Fruit fly (Drosophila melanogaster) whole organism, prepupa: Measurements from ENCODE around the gene CG10462.
A peak's percentile ranks its signal among the peaks of the same experiment; 100 is the strongest.

Source experiments
- CG11762 ChIP-seq: fragments of 200-800 bp; sonication (Bioruptor generic); optimal IDR thresholded peaks from 3 replicates; lab custom pipeline; 2016; ENCODE audit warnings: missing biosample characterization, missing genetic modification characterization; ENCODE audit not compliant: insufficient read depth
- CG31627 ChIP-seq: fragments of 200-800 bp; sonication (Bioruptor generic); optimal IDR thresholded peaks from 3 replicates; lab custom pipeline; 2016; ENCODE audit warnings: missing biosample characterization, missing genetic modification characterization
- CG34406 ChIP-seq: fragments of 200-800 bp; sonication (Bioruptor generic); optimal IDR thresholded peaks from 3 replicates; lab custom pipeline; 2016; ENCODE audit warnings: missing biosample characterization, missing genetic modification characterization
- CG4318 ChIP-seq: fragments of 200-800 bp; sonication (Bioruptor generic); optimal IDR thresholded peaks from 3 replicates; lab custom pipeline; 2017; ENCODE audit warnings: missing biosample characterization, mild to moderate bottlenecking, missing genetic modification characterization
- CG6163 ChIP-seq: fragments of 200-800 bp; sonication (Bioruptor generic); IDR thresholded peaks from 3 replicates; pipeline ENCODE4 v1.3.6; 2022; ENCODE audit warnings: missing biosample characterization, missing genetic modification characterization
- CG6854 ChIP-seq: fragments of 200-800 bp; sonication (Bioruptor generic); optimal IDR thresholded peaks from 2 replicates; lab custom pipeline; 2017; ENCODE audit warnings: missing biosample characterization, mild to moderate bottlenecking, missing genetic modification characterization
- CG8319 ChIP-seq: fragments of 200-800 bp; sonication (Bioruptor generic); optimal IDR thresholded peaks from 3 replicates; lab custom pipeline; 2016; ENCODE audit warnings: missing biosample characterization, missing genetic modification characterization
- Hr39 ChIP-seq: fragments of 200-800 bp; sonication (Bioruptor generic); optimal IDR thresholded peaks from 2 replicates; lab custom pipeline; 2016; ENCODE audit warnings: missing biosample characterization, missing genetic modification characterization
- Smox ChIP-seq: fragments of 200-800 bp; sonication (Bioruptor generic); optimal IDR thresholded peaks from 3 replicates; lab custom pipeline; 2016; ENCODE audit warnings: missing biosample characterization, missing genetic modification characterization
- Sox14 ChIP-seq: fragments of 200-800 bp; sonication (Bioruptor generic); optimal IDR thresholded peaks from 3 replicates; lab custom pipeline; 2016; ENCODE audit warnings: missing biosample characterization, missing genetic modification characterization
- fkh ChIP-seq: fragments of 200-800 bp; sonication (Bioruptor generic); optimal IDR thresholded peaks from 3 replicates; lab custom pipeline; 2017; ENCODE audit warnings: missing biosample characterization, mild to moderate bottlenecking, missing genetic modification characterization, moderate library complexity
- lz ChIP-seq: fragments of 200-800 bp; sonication (Bioruptor generic); optimal IDR thresholded peaks from 3 replicates; lab custom pipeline; 2016; ENCODE audit warnings: missing biosample characterization, missing genetic modification characterization
- net ChIP-seq: fragments of 200-800 bp; sonication (Bioruptor generic); optimal IDR thresholded peaks from 3 replicates; lab custom pipeline; 2016; ENCODE audit warnings: missing biosample characterization, missing genetic modification characterization
- salr ChIP-seq, 2 experiments: fragments of 200-800 bp; sonication (Bioruptor generic); optimal IDR thresholded peaks; 3 replicates each; lab custom pipeline; 2016 to 2018; ENCODE audit warnings: missing biosample characterization in 2 of 2, missing genetic modification characterization in 2 of 2, mild to moderate bottlenecking in 1 of 2

- peak; percentile 50 for TF ChIP-seq Hr39 (GFP tag; lab: Kevin White, UChicago)
- TF ChIP-seq CG8319 (GFP tag; lab: Kevin White, UChicago) = peak; percentile 50
- TF ChIP-seq lz (GFP tag; lab: Kevin White, UChicago) = peak; percentile 54
- peak; percentile 8 for TF ChIP-seq Sox14 (GFP tag; lab: Kevin White, UChicago)
- peak; percentile 76 for TF ChIP-seq net (GFP tag; lab: Kevin White, UChicago)
- peak; percentile 53 for TF ChIP-seq CG6163 (GFP tag; lab: Robert Waterston, UW)
- TF ChIP-seq salr (GFP tag; optimal IDR thresholded peaks at IDR 0.05; lab: Kevin White, UChicago) = peak in 1 of 2 experiments; percentile 93
- peak; percentile 60 for TF ChIP-seq CG31627 (GFP tag; lab: Kevin White, UChicago)
- no peak for TF ChIP-seq CG6854 (GFP tag; lab: Kevin White, UChicago)
- peak; percentile 45 for TF ChIP-seq fkh (GFP tag; lab: Kevin White, UChicago)
- TF ChIP-seq CG11762 (GFP tag; lab: Kevin White, UChicago) = peak; percentile 52
- peak; percentile 79 for TF ChIP-seq CG4318 (GFP tag; lab: Kevin White, UChicago)
- peak; percentile 47 for TF ChIP-seq Smox (GFP tag; lab: Kevin White, UChicago)
- peak; percentile 86 for TF ChIP-seq CG34406
These were observed 28.2 kb upstream of the CG10462 start, which contains the start of gene fbp for dm6 chr2L:19763773-19764580.
